Fruit fly (Drosophila melanogaster) whole organism, prepupa: ENCODE results near the gene Tpt.

Experiments used
- CG10669 ChIP-seq: fragments of 200-800 bp; sonication (Bioruptor generic); optimal IDR thresholded peaks from 3 replicates; lab custom pipeline; 2018; ENCODE audit warnings: missing biosample characterization, mild to moderate bottlenecking, missing genetic modification characterization, moderate library complexity
- CG11294 ChIP-seq: fragments of 200-800 bp; sonication (Bioruptor generic); IDR thresholded peaks from 2 replicates; pipeline ENCODE4 v1.3.6; 2022; ENCODE audit warnings: missing biosample characterization, missing genetic modification characterization
- CG16779 ChIP-seq: fragments of 200-800 bp; sonication (Bioruptor generic); optimal IDR thresholded peaks from 3 replicates; lab custom pipeline; 2017; ENCODE audit warnings: missing biosample characterization, mild to moderate bottlenecking, missing genetic modification characterization
- CG3032 ChIP-seq: fragments of 200-800 bp; optimal IDR thresholded peaks from 2 replicates; lab custom pipeline; 2019; ENCODE audit warnings: missing biosample characterization, mild to moderate bottlenecking, missing genetic modification characterization, moderate library complexity
- CG32006 ChIP-seq: fragments of 200-800 bp; sonication (Bioruptor generic); optimal IDR thresholded peaks from 3 replicates; lab custom pipeline; 2017; ENCODE audit warnings: missing biosample characterization, mild to moderate bottlenecking, missing genetic modification characterization
- CG34406 ChIP-seq: fragments of 200-800 bp; sonication (Bioruptor generic); optimal IDR thresholded peaks from 3 replicates; lab custom pipeline; 2016; ENCODE audit warnings: missing biosample characterization, missing genetic modification characterization
- CG3919 ChIP-seq: fragments of 200-800 bp; sonication (Bioruptor generic); optimal IDR thresholded peaks from 3 replicates; lab custom pipeline; 2016; ENCODE audit warnings: missing biosample characterization, missing genetic modification characterization
- CG4318 ChIP-seq: fragments of 200-800 bp; sonication (Bioruptor generic); optimal IDR thresholded peaks from 3 replicates; lab custom pipeline; 2017; ENCODE audit warnings: missing biosample characterization, mild to moderate bottlenecking, missing genetic modification characterization
- CG6163 ChIP-seq: fragments of 200-800 bp; sonication (Bioruptor generic); IDR thresholded peaks from 3 replicates; pipeline ENCODE4 v1.3.6; 2022; ENCODE audit warnings: missing biosample characterization, missing genetic modification characterization
- CG6276 ChIP-seq: fragments of 200-800 bp; sonication (Bioruptor generic); optimal IDR thresholded peaks from 2 replicates; lab custom pipeline; 2017; ENCODE audit warnings: missing biosample characterization, mild to moderate bottlenecking, missing genetic modification characterization
- CG6792 ChIP-seq: fragments of 200-800 bp; sonication (Bioruptor generic); optimal IDR thresholded peaks from 3 replicates; lab custom pipeline; 2016; ENCODE audit warnings: missing biosample characterization, missing genetic modification characterization
- CG6808 ChIP-seq: fragments of 200-800 bp; sonication (Bioruptor generic); optimal IDR thresholded peaks from 3 replicates; lab custom pipeline; 2017; ENCODE audit warnings: missing biosample characterization, missing genetic modification characterization, mild to moderate bottlenecking, moderate library complexity, missing genetic modification reagents
- CG8119 ChIP-seq: fragments of 200-800 bp; sonication (Bioruptor generic); IDR thresholded peaks from 3 replicates; pipeline ENCODE4 v1.3.6; 2022; ENCODE audit warnings: missing biosample characterization, missing genetic modification characterization
- CG8319 ChIP-seq: fragments of 200-800 bp; sonication (Bioruptor generic); optimal IDR thresholded peaks from 3 replicates; lab custom pipeline; 2016; ENCODE audit warnings: missing biosample characterization, missing genetic modification characterization
- CG8632 ChIP-seq: fragments of 200-800 bp; sonication (Bioruptor generic); optimal IDR thresholded peaks from 3 replicates; lab custom pipeline; 2016; ENCODE audit warnings: missing biosample characterization, missing genetic modification characterization
- Eip75B ChIP-seq: fragments of 200-800 bp; sonication (Bioruptor generic); optimal IDR thresholded peaks from 3 replicates; lab custom pipeline; 2016; ENCODE audit warnings: missing biosample characterization, missing genetic modification characterization
- Eip78C ChIP-seq: fragments of 200-800 bp; sonication (Bioruptor generic); peaks from one replicate; lab custom pipeline; 2016; ENCODE audit warnings: missing biosample characterization, missing genetic modification characterization
- Eip93F ChIP-seq: fragments of 200-800 bp; sonication (Bioruptor generic); optimal IDR thresholded peaks from 2 replicates; lab custom pipeline; 2016; ENCODE audit warnings: missing biosample characterization, mild to moderate bottlenecking, missing genetic modification characterization
- Ets21C ChIP-seq: fragments of 200-800 bp; sonication (Bioruptor generic); optimal IDR thresholded peaks from 3 replicates; lab custom pipeline; 2016; ENCODE audit warnings: missing biosample characterization, missing genetic modification characterization
- Ets96B ChIP-seq: fragments of 200-800 bp; optimal IDR thresholded peaks from 2 replicates; lab custom pipeline; 2019; ENCODE audit warnings: missing biosample characterization, mild to moderate bottlenecking, missing genetic modification characterization, moderate library complexity
- Hr38 ChIP-seq: sonication (Bioruptor generic); optimal IDR thresholded peaks from 2 replicates; lab custom pipeline; 2016; ENCODE audit warnings: missing biosample characterization, missing genetic modification characterization
- Hr4 ChIP-seq: fragments of 200-800 bp; sonication (Bioruptor generic); optimal IDR thresholded peaks from 3 replicates; lab custom pipeline; 2016; ENCODE audit warnings: missing biosample characterization, missing genetic modification characterization
- Lpt ChIP-seq: fragments of 200-800 bp; sonication (Bioruptor generic); optimal IDR thresholded peaks from 3 replicates; lab custom pipeline; 2016; ENCODE audit warnings: missing biosample characterization, missing genetic modification characterization
- Met ChIP-seq: fragments of 200-800 bp; sonication (Bioruptor generic); optimal IDR thresholded peaks from 3 replicates; lab custom pipeline; 2016; ENCODE audit warnings: missing biosample characterization, missing genetic modification characterization
- Sox14 ChIP-seq: fragments of 200-800 bp; sonication (Bioruptor generic); optimal IDR thresholded peaks from 3 replicates; lab custom pipeline; 2016; ENCODE audit warnings: missing biosample characterization, missing genetic modification characterization
- Sox15 ChIP-seq: fragments of 200-800 bp; sonication (Bioruptor generic); optimal IDR thresholded peaks from 3 replicates; lab custom pipeline; 2016; ENCODE audit warnings: missing biosample characterization, missing genetic modification characterization
- achi ChIP-seq: fragments of 200-800 bp; sonication (Bioruptor generic); optimal IDR thresholded peaks from 3 replicates; lab custom pipeline; 2016; ENCODE audit warnings: missing biosample characterization, missing genetic modification characterization
- cyc ChIP-seq: fragments of 200-800 bp; sonication (Bioruptor generic); optimal IDR thresholded peaks from 3 replicates; lab custom pipeline; 2016; ENCODE audit warnings: missing biosample characterization, missing genetic modification characterization
- dac ChIP-seq: fragments of 200-800 bp; sonication (Bioruptor generic); optimal IDR thresholded peaks from 2 replicates; lab custom pipeline; 2017; ENCODE audit warnings: missing biosample characterization, mild to moderate bottlenecking, missing genetic modification characterization
- dsx ChIP-seq: fragments of 200-800 bp; optimal IDR thresholded peaks from 3 replicates; lab custom pipeline; 2019; ENCODE audit warnings: missing biosample characterization, mild to moderate bottlenecking, missing genetic modification characterization, moderate library complexity; ENCODE audit not compliant: poor library complexity, severe bottlenecking
- fd59A ChIP-seq: fragments of 200-800 bp; sonication (Bioruptor generic); optimal IDR thresholded peaks from 2 replicates; lab custom pipeline; 2017; ENCODE audit warnings: missing biosample characterization, mild to moderate bottlenecking, missing genetic modification characterization, missing genetic modification reagents
- fd85E ChIP-seq: fragments of 200-800 bp; sonication (Bioruptor generic); optimal IDR thresholded peaks from 3 replicates; lab custom pipeline; 2016; ENCODE audit warnings: missing biosample characterization, missing genetic modification characterization
- fkh ChIP-seq: fragments of 200-800 bp; sonication (Bioruptor generic); optimal IDR thresholded peaks from 3 replicates; lab custom pipeline; 2017; ENCODE audit warnings: missing biosample characterization, mild to moderate bottlenecking, missing genetic modification characterization, moderate library complexity
- pdm3 ChIP-seq: fragments of 200-800 bp; sonication (Bioruptor generic); optimal IDR thresholded peaks from 3 replicates; lab custom pipeline; 2016; ENCODE audit warnings: missing biosample characterization, missing genetic modification characterization
- salr ChIP-seq, 2 experiments: fragments of 200-800 bp; sonication (Bioruptor generic); optimal IDR thresholded peaks; 3 replicates each; lab custom pipeline; 2016 to 2018; ENCODE audit warnings: missing biosample characterization in 2 of 2, missing genetic modification characterization in 2 of 2, mild to moderate bottlenecking in 1 of 2
- spab ChIP-seq: fragments of 200-800 bp; sonication (Bioruptor generic); optimal IDR thresholded peaks from 2 replicates; lab custom pipeline; 2017; ENCODE audit warnings: missing biosample characterization, mild to moderate bottlenecking, missing genetic modification characterization, missing genetic modification reagents
- ss ChIP-seq, 2 experiments: fragments of 200-800 bp; sonication (Bioruptor generic); optimal IDR thresholded peaks; 2 replicates in 1 of 2; 3 replicates in 1 of 2; lab custom pipeline; 2017 to 2018; ENCODE audit warnings: mild to moderate bottlenecking in 2 of 2, missing biosample characterization in 2 of 2, missing genetic modification characterization in 2 of 2, moderate library complexity in 1 of 2
- svp ChIP-seq: fragments of 200-800 bp; sonication (Bioruptor generic); peaks from one replicate; lab custom pipeline; 2016; ENCODE audit warnings: missing biosample characterization, missing genetic modification characterization
- topi ChIP-seq: fragments of 200-800 bp; sonication (Bioruptor generic); optimal IDR thresholded peaks from 3 replicates; lab custom pipeline; 2016; ENCODE audit warnings: missing biosample characterization, missing genetic modification characterization

The Tpt gene

dm6 chr3L:8395630-8396168 lies 9.4 kb downstream of the Tpt start, which contains the start of gene CG7120 (continued):
- TF ChIP-seq Hr38 (GFP tag; lab: Kevin White, UChicago): no peak
- TF ChIP-seq CG11294 (GFP tag; lab: Robert Waterston, UW): no peak
- TF ChIP-seq spab: peak; percentile 6
- TF ChIP-seq Hr4: peak; percentile 46
- 0 out of 3 replicates have a peak, but pooled peaks have one; percentile 16 for TF ChIP-seq CG8119 (GFP tag; lab: Robert Waterston, UW)
- peak; percentile 52; the same call in 1 of the 3 replicates for TF ChIP-seq CG6163 (GFP tag; lab: Robert Waterston, UW)
- no peak for TF ChIP-seq CG8632 (GFP tag; lab: Kevin White, UChicago)
- peak; percentile 34 for TF ChIP-seq Met (GFP tag; lab: Kevin White, UChicago)
- peak; percentile 43 for TF ChIP-seq CG10669
- TF ChIP-seq salr (GFP tag; optimal IDR thresholded peaks at IDR 0.05; lab: Kevin White, UChicago): peak in 1 of 2 experiments; percentile 46
- no peak for TF ChIP-seq CG6808 (GFP tag; lab: Kevin White, UChicago)
- peak; percentile 55 for TF ChIP-seq cyc (GFP tag; lab: Kevin White, UChicago)
- TF ChIP-seq Ets21C (GFP tag; lab: Kevin White, UChicago): no peak
- no peak for TF ChIP-seq CG6792
- peak; percentile 14 for TF ChIP-seq CG3919 (GFP tag; lab: Kevin White, UChicago)
- TF ChIP-seq CG32006 (GFP tag; lab: Kevin White, UChicago): peak; percentile 66
- TF ChIP-seq achi (GFP tag; lab: Kevin White, UChicago): no peak
- TF ChIP-seq CG4318: no peak
- TF ChIP-seq Eip75B (GFP tag; lab: Kevin White, UChicago): peak; percentile 16
- TF ChIP-seq Sox15: no peak
- TF ChIP-seq svp: peak; percentile 75
- peak; percentile 30 for TF ChIP-seq Lpt
- TF ChIP-seq Eip93F (GFP tag; lab: Kevin White, UChicago): peak; percentile 23

dm6 chr3L:8394944-8395343 lies 10.1 kb downstream of the Tpt start:
- TF ChIP-seq Eip78C (GFP tag; lab: Kevin White, UChicago) (peak; percentile 33), Ets21C (GFP tag; lab: Kevin White, UChicago) (no peak), topi (no peak), CG6792 (no peak), CG3919 (GFP tag; lab: Kevin White, UChicago) (no peak), dsx (GFP tag; lab: Kevin White, UChicago) (no peak)
- TF ChIP-seq, all 60 proteins: peak for 1

dm6 chr3L:8394132-8394531 lies 10.9 kb downstream of the Tpt start:
- TF ChIP-seq fkh (GFP tag; lab: Kevin White, UChicago) (no peak), CG8319 (GFP tag; lab: Kevin White, UChicago) (no peak), Ets96B (tag; lab: Kevin White, UChicago) (no peak), fd59A (GFP tag; lab: Kevin White, UChicago) (no peak), CG34406 (GFP tag; lab: Kevin White, UChicago) (no peak), CG6792 (no peak), CG4318 (no peak), Lpt (no peak), pdm3 (GFP tag; lab: Kevin White, UChicago) (no peak), CG6276 (no peak), salr (GFP tag; optimal IDR thresholded peaks at IDR 0.05; lab: Kevin White, UChicago) (no peak), svp (no peak), ss (GFP tag; optimal IDR thresholded peaks at IDR 0.05; lab: Kevin White, UChicago) (no peak), Sox14 (no peak)

dm6 chr3L:8393549-8393948 lies 11.5 kb downstream of the Tpt start, which contains the start of gene Jon66Cii:
Jon66Cii (minus strand) TSS chr3L:8393649.
- TF ChIP-seq Met (GFP tag; lab: Kevin White, UChicago) (no peak), dac (GFP tag; lab: Kevin White, UChicago) (no peak), CG4318 (no peak), CG8319 (GFP tag; lab: Kevin White, UChicago) (no peak), CG3919 (GFP tag; lab: Kevin White, UChicago) (no peak), CG3032 (tag; lab: Kevin White, UChicago) (no peak), CG8632 (GFP tag; lab: Kevin White, UChicago) (no peak), spab (no peak), topi (no peak), Sox14 (no peak), fd85E (GFP tag; lab: Kevin White, UChicago) (no peak), Eip75B (GFP tag; lab: Kevin White, UChicago) (no peak), CG16779 (tag; lab: Kevin White, UChicago) (no peak), fd59A (GFP tag; lab: Kevin White, UChicago) (no peak)
